Fruit fly (Drosophila melanogaster) whole organism, prepupa: ENCODE data around the gene msl-3.

Experiments
- CG6276 ChIP-seq: fragments of 200-800 bp; sonication (Bioruptor generic); optimal IDR thresholded peaks from 2 replicates; lab custom pipeline; 2017; ENCODE audit warnings: missing biosample characterization, mild to moderate bottlenecking, missing genetic modification characterization
- CG8632 ChIP-seq: fragments of 200-800 bp; sonication (Bioruptor generic); optimal IDR thresholded peaks from 3 replicates; lab custom pipeline; 2016; ENCODE audit warnings: missing biosample characterization, missing genetic modification characterization
- Eip78C ChIP-seq: fragments of 200-800 bp; sonication (Bioruptor generic); peaks from one replicate; lab custom pipeline; 2016; ENCODE audit warnings: missing biosample characterization, missing genetic modification characterization
- Eip93F ChIP-seq: fragments of 200-800 bp; sonication (Bioruptor generic); optimal IDR thresholded peaks from 2 replicates; lab custom pipeline; 2016; ENCODE audit warnings: missing biosample characterization, mild to moderate bottlenecking, missing genetic modification characterization
- Gug ChIP-seq: fragments of 200-800 bp; sonication (Bioruptor generic); IDR thresholded peaks from 2 replicates; pipeline ENCODE4 v1.3.6; 2022; ENCODE audit warnings: missing biosample characterization, missing genetic modification characterization
- Hr39 ChIP-seq: fragments of 200-800 bp; sonication (Bioruptor generic); optimal IDR thresholded peaks from 2 replicates; lab custom pipeline; 2016; ENCODE audit warnings: missing biosample characterization, missing genetic modification characterization
- Lpt ChIP-seq: fragments of 200-800 bp; sonication (Bioruptor generic); optimal IDR thresholded peaks from 3 replicates; lab custom pipeline; 2016; ENCODE audit warnings: missing biosample characterization, missing genetic modification characterization
- Sox14 ChIP-seq: fragments of 200-800 bp; sonication (Bioruptor generic); optimal IDR thresholded peaks from 3 replicates; lab custom pipeline; 2016; ENCODE audit warnings: missing biosample characterization, missing genetic modification characterization
- acj6 ChIP-seq: fragments of 200-800 bp; sonication (Bioruptor generic); optimal IDR thresholded peaks from 3 replicates; lab custom pipeline; 2016; ENCODE audit warnings: missing biosample characterization, missing genetic modification characterization
- net ChIP-seq: fragments of 200-800 bp; sonication (Bioruptor generic); optimal IDR thresholded peaks from 3 replicates; lab custom pipeline; 2016; ENCODE audit warnings: missing biosample characterization, missing genetic modification characterization
- topi ChIP-seq: fragments of 200-800 bp; sonication (Bioruptor generic); optimal IDR thresholded peaks from 3 replicates; lab custom pipeline; 2016; ENCODE audit warnings: missing biosample characterization, missing genetic modification characterization

DNA sequence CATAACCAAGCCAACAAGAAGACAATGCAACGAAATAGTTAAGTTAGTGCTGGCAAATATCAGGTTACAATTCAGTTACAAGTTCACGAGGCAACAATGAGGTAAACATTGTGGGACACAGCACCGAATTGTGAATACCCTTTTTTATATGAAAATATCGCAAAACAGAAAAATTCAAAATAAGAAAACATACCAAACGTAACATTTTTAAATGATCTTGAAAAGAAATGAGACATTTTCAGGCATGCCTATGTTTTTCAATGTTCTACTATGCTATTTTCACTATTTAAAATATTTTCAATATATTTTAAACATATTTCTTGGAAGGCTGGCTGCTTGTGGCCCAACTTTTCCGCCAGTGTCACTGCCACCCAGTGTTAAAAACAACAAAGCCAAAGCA lies 21.4 kb downstream of the msl-3 start:
- TF ChIP-seq CG6276 (GFP tag; lab: Kevin White, UChicago) (no peak), acj6 (GFP tag; lab: Kevin White, UChicago) (no peak), Lpt (GFP tag; lab: Kevin White, UChicago) (no peak), net (GFP tag; lab: Kevin White, UChicago) (no peak), Eip78C (no peak), Hr39 (GFP tag; lab: Kevin White, UChicago) (no peak), topi (GFP tag; lab: Kevin White, UChicago) (no peak), Gug (GFP tag; lab: Robert Waterston, UW) (no peak), CG8632 (GFP tag; lab: Kevin White, UChicago) (no peak), Eip93F (GFP tag; lab: Kevin White, UChicago) (no peak), Sox14 (GFP tag; lab: Kevin White, UChicago) (no peak)
